Fruit fly (Drosophila melanogaster) whole organism, embryonic: Measurements from ENCODE around the gene her.

Experiments
- Aef1 ChIP-seq: fragments of 200-800 bp; sonication (Bioruptor generic); IDR thresholded peaks from 3 replicates; pipeline ENCODE4 v1.3.6; 2022; ENCODE audit warnings: missing biosample characterization, missing genetic modification characterization
- B-H1 ChIP-seq: fragments of 200-800 bp; sonication (Bioruptor generic); IDR thresholded peaks from 3 replicates; pipeline ENCODE4 v1.3.6; 2022; ENCODE audit warnings: missing biosample characterization, missing genetic modification characterization
- Bdp1 ChIP-seq: fragments of 200-800 bp; sonication (Bioruptor generic); optimal IDR thresholded peaks from 3 replicates; lab custom pipeline; 2016; ENCODE audit warnings: missing biosample characterization, missing genetic modification characterization
- CG10267 ChIP-seq: fragments of 200-800 bp; sonication (Bioruptor generic); optimal IDR thresholded peaks from 2 replicates; lab custom pipeline; 2018; ENCODE audit warnings: missing biosample characterization, mild to moderate bottlenecking, missing genetic modification characterization, moderate library complexity
- CG11093 ChIP-seq: fragments of 200-800 bp; sonication (Bioruptor generic); IDR thresholded peaks from 3 replicates; pipeline ENCODE4 v1.3.6; 2022; ENCODE audit warnings: missing biosample characterization, missing genetic modification characterization
- CG11247 ChIP-seq: fragments of 200-800 bp; sonication (Bioruptor generic); IDR thresholded peaks from 2 replicates; pipeline ENCODE4 v1.3.6; 2022; ENCODE audit warnings: missing biosample characterization, missing genetic modification characterization
- CG12391 ChIP-seq: fragments of 200-800 bp; sonication (Bioruptor generic); optimal IDR thresholded peaks from 3 replicates; lab custom pipeline; 2018; ENCODE audit warnings: missing biosample characterization, mild to moderate bottlenecking, missing genetic modification characterization, moderate library complexity
- CG12659 ChIP-seq: fragments of 200-800 bp; sonication (Bioruptor generic); optimal IDR thresholded peaks from 3 replicates; lab custom pipeline; 2017; ENCODE audit warnings: mild to moderate bottlenecking, missing biosample characterization, missing genetic modification reagents, missing genetic modification characterization
- CG14050 ChIP-seq: fragments of 200-800 bp; sonication (Bioruptor generic); IDR thresholded peaks from 3 replicates; pipeline ENCODE4 v1.3.6; 2022; ENCODE audit warnings: missing biosample characterization, missing genetic modification characterization
- CG14441 ChIP-seq: fragments of 200-800 bp; sonication (Bioruptor generic); IDR thresholded peaks from 2 replicates; pipeline ENCODE4 v1.3.6; 2022; ENCODE audit warnings: missing biosample characterization, missing genetic modification characterization
- CG2712 ChIP-seq: fragments of 200-800 bp; optimal IDR thresholded peaks from 3 replicates; lab custom pipeline; 2019; ENCODE audit warnings: missing biosample characterization, mild to moderate bottlenecking, missing genetic modification characterization, moderate library complexity
- CG2875 ChIP-seq: fragments of 200-800 bp; sonication (Bioruptor generic); optimal IDR thresholded peaks from 2 replicates; lab custom pipeline; 2017; ENCODE audit warnings: missing biosample characterization, mild to moderate bottlenecking, missing genetic modification characterization, missing genetic modification reagents
- CG2889 ChIP-seq: fragments of 200-800 bp; sonication (Bioruptor generic); IDR thresholded peaks from 3 replicates; pipeline ENCODE4 v1.3.6; 2022; ENCODE audit warnings: missing biosample characterization, missing genetic modification characterization
- CG3726 ChIP-seq: fragments of 200-800 bp; sonication (Bioruptor generic); IDR thresholded peaks from 3 replicates; pipeline ENCODE4, ENCODE4 v1.3.6; 2022; ENCODE audit warnings: missing biosample characterization, missing genetic modification characterization
- CG3847 ChIP-seq: fragments of 200-800 bp; sonication (Bioruptor generic); IDR thresholded peaks from 2 replicates; pipeline ENCODE4 v1.3.6; 2022; ENCODE audit warnings: missing biosample characterization, missing genetic modification characterization
- CG3995 ChIP-seq: fragments of 200-800 bp; sonication (Bioruptor generic); optimal IDR thresholded peaks from 3 replicates; lab custom pipeline; 2016; ENCODE audit warnings: missing biosample characterization, missing genetic modification characterization
- CG4820 ChIP-seq: fragments of 200-800 bp; sonication (Bioruptor generic); optimal IDR thresholded peaks from 3 replicates; lab custom pipeline; 2016; ENCODE audit warnings: missing biosample characterization, missing genetic modification characterization
- CG7928 ChIP-seq: fragments of 200-800 bp; sonication (Bioruptor generic); optimal IDR thresholded peaks from 2 replicates; lab custom pipeline; 2017; ENCODE audit warnings: missing biosample characterization, mild to moderate bottlenecking, missing genetic modification characterization
- CG8478 ChIP-seq: fragments of >200 bp; optimal IDR thresholded peaks from 2 replicates; lab custom pipeline; 2018
- CG9215 ChIP-seq: fragments of 200-800 bp; sonication (Bioruptor generic); IDR thresholded peaks from 2 replicates; pipeline ENCODE4 v1.3.6; 2022; ENCODE audit warnings: missing biosample characterization, missing genetic modification characterization
- Dek ChIP-seq: fragments of 200-800 bp; sonication (Bioruptor generic); optimal IDR thresholded peaks from 3 replicates; lab custom pipeline; 2019; ENCODE audit warnings: missing biosample characterization, mild to moderate bottlenecking, missing genetic modification characterization, moderate library complexity
- Eip74EF ChIP-seq, 2 experiments: fragments of 200-800 bp in 1 of 2; fragments of >200 bp in 1 of 2; sonication (Bioruptor generic) in 1 of 2; optimal IDR thresholded peaks; 2 replicates each; lab custom pipeline; 2017 to 2019; ENCODE audit warnings: missing biosample characterization in 2 of 2, missing genetic modification characterization in 2 of 2, mild to moderate bottlenecking in 1 of 2, moderate library complexity in 1 of 2
- HLH54F ChIP-seq: fragments of 200-800 bp; sonication (Bioruptor generic); optimal IDR thresholded peaks from 3 replicates; lab custom pipeline; 2016; ENCODE audit warnings: missing biosample characterization, missing genetic modification characterization
- Hey ChIP-seq: fragments of 200-800 bp; sonication (Bioruptor generic); optimal IDR thresholded peaks from 3 replicates; lab custom pipeline; 2018; ENCODE audit warnings: missing biosample characterization, mild to moderate bottlenecking, missing genetic modification characterization
- HmgZ ChIP-seq: fragments of 200-800 bp; sonication (Bioruptor generic); optimal IDR thresholded peaks from 2 replicates; lab custom pipeline; 2018; ENCODE audit warnings: missing biosample characterization, mild to moderate bottlenecking, missing genetic modification characterization
- Hr3 ChIP-seq: fragments of 200-800 bp; sonication (Bioruptor generic); optimal IDR thresholded peaks from 3 replicates; lab custom pipeline; 2016; ENCODE audit warnings: missing biosample characterization, missing genetic modification characterization
- Mes4 ChIP-seq: fragments of 200-800 bp; sonication (Bioruptor generic); optimal IDR thresholded peaks from 2 replicates; lab custom pipeline; 2016; ENCODE audit warnings: missing biosample characterization, missing genetic modification characterization
- Opbp ChIP-seq: fragments of 200-800 bp; sonication (Bioruptor generic); IDR thresholded peaks from 3 replicates; pipeline ENCODE4 v1.3.6; 2022; ENCODE audit warnings: missing biosample characterization, missing genetic modification characterization; ENCODE audit not compliant: partially characterized antibody
- Rx ChIP-seq: fragments of 200-800 bp; sonication (Bioruptor generic); IDR thresholded peaks from 2 replicates; pipeline ENCODE4 v1.3.6; 2022; ENCODE audit warnings: missing biosample characterization, missing genetic modification characterization
- al ChIP-seq: fragments of 200-800 bp; sonication (Bioruptor generic); IDR thresholded peaks from 2 replicates; pipeline ENCODE4 v1.3.6; 2022; ENCODE audit warnings: missing biosample characterization, missing genetic modification characterization
- crp ChIP-seq, 2 experiments: fragments of 200-800 bp; sonication (Bioruptor generic); optimal IDR thresholded peaks; 2 replicates in 1 of 2; 3 replicates in 1 of 2; lab custom pipeline; 2017; ENCODE audit warnings: missing biosample characterization in 2 of 2, missing genetic modification characterization in 2 of 2, mild to moderate bottlenecking in 1 of 2, moderate library complexity in 1 of 2
- dpn ChIP-seq, 2 experiments: fragments of 200-800 bp; sonication (Bioruptor generic); optimal IDR thresholded peaks; 3 replicates each; lab custom pipeline; 2016; ENCODE audit warnings: missing biosample characterization in 2 of 2, missing genetic modification characterization in 2 of 2
- dysf ChIP-seq: fragments of 200-800 bp; sonication (Bioruptor generic); IDR thresholded peaks from 3 replicates; pipeline ENCODE4 v1.3.6; 2022; ENCODE audit warnings: missing biosample characterization, missing genetic modification characterization
- ewg ChIP-seq: fragments of 200-800 bp; sonication (Bioruptor generic); optimal IDR thresholded peaks from 3 replicates; lab custom pipeline; 2017; ENCODE audit warnings: mild to moderate bottlenecking, missing biosample characterization, missing genetic modification reagents, missing genetic modification characterization
- gfzf ChIP-seq: fragments of 200-800 bp; sonication (Bioruptor generic); optimal IDR thresholded peaks from 2 replicates; lab custom pipeline; 2016; ENCODE audit warnings: missing biosample characterization, mild to moderate bottlenecking, missing genetic modification characterization, moderate library complexity
- ham ChIP-seq: fragments of 200-800 bp; sonication (Bioruptor generic); IDR thresholded peaks from 2 replicates; pipeline ENCODE4 v1.3.6; 2022; ENCODE audit warnings: missing biosample characterization, missing genetic modification characterization
- lilli ChIP-seq: fragments of 200-800 bp; sonication (Bioruptor generic); optimal IDR thresholded peaks from 3 replicates; lab custom pipeline; 2016; ENCODE audit warnings: missing biosample characterization, missing genetic modification characterization
- mam ChIP-seq: fragments of 200-800 bp; sonication (Bioruptor generic); optimal IDR thresholded peaks from 3 replicates; lab custom pipeline; 2016; ENCODE audit warnings: missing biosample characterization, missing genetic modification characterization
- nmo ChIP-seq: fragments of 200-800 bp; sonication (Bioruptor generic); optimal IDR thresholded peaks from 2 replicates; lab custom pipeline; 2018; ENCODE audit warnings: missing biosample characterization, mild to moderate bottlenecking, missing genetic modification characterization, moderate library complexity
- nom ChIP-seq: fragments of 200-800 bp; sonication (Bioruptor generic); optimal IDR thresholded peaks from 2 replicates; lab custom pipeline; 2017; ENCODE audit warnings: missing biosample characterization, missing genetic modification characterization, mild to moderate bottlenecking, moderate library complexity, missing genetic modification reagents
- peb ChIP-seq: fragments of 200-800 bp; sonication (Bioruptor generic); IDR thresholded peaks from 2 replicates; pipeline ENCODE4 v1.3.6; 2022; ENCODE audit warnings: missing biosample characterization, missing genetic modification characterization
- ranshi ChIP-seq: fragments of 200-800 bp; sonication (Bioruptor generic); IDR thresholded peaks from 2 replicates; pipeline ENCODE4 v1.3.6; 2022; ENCODE audit warnings: missing biosample characterization, missing genetic modification characterization
- sisA ChIP-seq: fragments of 200-800 bp; sonication (Bioruptor generic); IDR thresholded peaks from 2 replicates; pipeline ENCODE4 v1.3.6; 2022; ENCODE audit warnings: missing biosample characterization, missing genetic modification characterization
- so ChIP-seq: fragments of 200-800 bp; sonication (Bioruptor generic); IDR thresholded peaks from 3 replicates; pipeline ENCODE4 v1.3.6; 2022; ENCODE audit warnings: missing biosample characterization, missing genetic modification characterization
- stwl ChIP-seq: fragments of 200-800 bp; sonication (Bioruptor generic); optimal IDR thresholded peaks from 3 replicates; lab custom pipeline; 2018; ENCODE audit warnings: missing biosample characterization, mild to moderate bottlenecking, missing genetic modification characterization, moderate library complexity
- tgo ChIP-seq: fragments of 200-800 bp; sonication (Bioruptor generic); IDR thresholded peaks from 3 replicates; pipeline ENCODE4 v1.3.6; 2022; ENCODE audit warnings: missing biosample characterization, missing genetic modification characterization
- tna ChIP-seq: fragments of 200-800 bp; sonication (Bioruptor generic); IDR thresholded peaks from 2 replicates; pipeline ENCODE4 v1.3.6; 2022; ENCODE audit warnings: missing biosample characterization, missing genetic modification characterization; ENCODE audit not compliant: partially characterized antibody
- toy ChIP-seq: fragments of 200-800 bp; sonication (Bioruptor generic); IDR thresholded peaks from 2 replicates; pipeline ENCODE4 v1.3.6; 2022; ENCODE audit warnings: missing biosample characterization, missing genetic modification characterization
- tx ChIP-seq: fragments of 200-800 bp; sonication (Bioruptor generic); optimal IDR thresholded peaks from 2 replicates; lab custom pipeline; 2016; ENCODE audit warnings: missing biosample characterization, missing genetic modification characterization
- vfl ChIP-seq: fragments of 200-800 bp; sonication (Bioruptor generic); optimal IDR thresholded peaks from 2 replicates; lab custom pipeline; 2016; ENCODE audit warnings: missing biosample characterization, missing genetic modification characterization
- wek ChIP-seq: fragments of 200-800 bp; sonication (Bioruptor generic); optimal IDR thresholded peaks from 3 replicates; lab custom pipeline; 2018; ENCODE audit warnings: missing biosample characterization, mild to moderate bottlenecking, missing genetic modification characterization, moderate library complexity

Gene her

DNA sequence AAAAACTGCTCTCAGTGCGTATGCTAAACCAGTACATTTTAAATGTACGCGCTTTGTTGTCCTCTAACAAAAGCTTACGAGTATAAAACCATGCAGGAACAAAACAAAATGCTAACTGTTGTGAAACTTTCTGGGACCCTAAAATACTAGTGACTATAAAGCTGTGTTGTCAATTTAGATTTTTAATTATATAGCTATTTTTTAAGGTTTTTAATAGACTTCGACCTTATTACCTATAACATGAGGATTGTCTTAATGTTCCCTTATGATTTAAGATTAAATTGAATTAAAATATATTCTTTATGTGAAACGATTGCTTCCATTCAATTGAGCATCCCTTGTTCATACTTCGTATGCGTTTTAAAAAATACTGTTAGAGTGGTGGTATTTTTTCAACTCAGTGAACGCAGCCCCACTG is 20.3 kb upstream of the her start:
- peak; percentile 79 for TF ChIP-seq Hr3 (GFP tag; lab: Kevin White, UChicago)
- peak; percentile 80; the same call in 1 of the 2 replicates for TF ChIP-seq ranshi (GFP tag; lab: Robert Waterston, UW)
- peak; percentile 46 for TF ChIP-seq ewg (GFP tag; lab: Kevin White, UChicago)
- TF ChIP-seq Aef1 (GFP tag; lab: Robert Waterston, UW): peak; percentile 83
- TF ChIP-seq Dek (tag; lab: Kevin White, UChicago): peak; percentile 66
- no peak for TF ChIP-seq CG8478
- TF ChIP-seq Eip74EF (GFP tag; optimal IDR thresholded peaks at IDR 0.05; lab: Kevin White, UChicago): no peak
- TF ChIP-seq CG11093: peak; percentile 56; the same call in 2 of the 3 replicates
- peak; percentile 54 for TF ChIP-seq mam (GFP tag; lab: Kevin White, UChicago)
- TF ChIP-seq CG14441 (GFP tag; lab: Robert Waterston, UW): peak; percentile 72
- peak; percentile 73 for TF ChIP-seq lilli (GFP tag; lab: Kevin White, UChicago)
- peak; percentile 62 for TF ChIP-seq CG11247
- TF ChIP-seq ham (GFP tag; lab: Robert Waterston, UW): peak; percentile 56; the same call in 1 of the 2 replicates
- TF ChIP-seq CG2889 (GFP tag; lab: Robert Waterston, UW): 0 out of 3 replicates have a peak, but pooled peaks have one; percentile 57
- peak; percentile 30 for TF ChIP-seq CG7928
- peak in 1 of 2 experiments; percentile 16 for TF ChIP-seq crp (GFP tag; optimal IDR thresholded peaks at IDR 0.05; lab: Kevin White, UChicago)
- TF ChIP-seq CG3726: peak; percentile 58; the same call in 1 of the 3 replicates
- TF ChIP-seq CG2712 (tag; lab: Kevin White, UChicago): peak; percentile 82
- peak; percentile 83 for TF ChIP-seq dysf (GFP tag; lab: Robert Waterston, UW)
- peak; percentile 64; the same call in 1 of the 2 replicates for TF ChIP-seq CG9215
- TF ChIP-seq nmo: peak; percentile 86
- peak; percentile 58; the same call in 1 of the 2 replicates for TF ChIP-seq peb (GFP tag; lab: Robert Waterston, UW)
- peak; percentile 74 for TF ChIP-seq al (GFP tag; lab: Robert Waterston, UW)
- no peak for TF ChIP-seq Hey
- peak; percentile 56 for TF ChIP-seq CG14050
- TF ChIP-seq CG3995: peak; percentile 46
- TF ChIP-seq vfl (GFP tag; lab: Kevin White, UChicago): peak; percentile 0
- no peak for TF ChIP-seq wek (GFP tag; lab: Kevin White, UChicago)
- TF ChIP-seq Bdp1 (GFP tag; lab: Kevin White, UChicago): peak; percentile 2
- TF ChIP-seq tna (GFP tag; lab: Robert Waterston, UW): no peak
- peak; percentile 49 for TF ChIP-seq HmgZ (tag; lab: Kevin White, UChicago)
- TF ChIP-seq Opbp (GFP tag; lab: Robert Waterston, UW): no peak
- TF ChIP-seq Mes4: no peak
- peak; percentile 58 for TF ChIP-seq CG3847
- peak; percentile 76 for TF ChIP-seq gfzf (GFP tag; lab: Kevin White, UChicago)
- TF ChIP-seq tx: peak; percentile 4
- TF ChIP-seq CG12391 (tag; lab: Kevin White, UChicago): peak; percentile 87
- peak; percentile 32 to 55 for TF ChIP-seq dpn (GFP tag; optimal IDR thresholded peaks at IDR 0.05; lab: Kevin White, UChicago)
- no peak for TF ChIP-seq toy (GFP tag; lab: Robert Waterston, UW)
- peak; percentile 76 for TF ChIP-seq CG10267 (tag; lab: Kevin White, UChicago)
- TF ChIP-seq sisA (GFP tag; lab: Robert Waterston, UW): peak; percentile 81
- TF ChIP-seq HLH54F (GFP tag; lab: Kevin White, UChicago): peak; percentile 45
- TF ChIP-seq CG12659 (GFP tag; lab: Kevin White, UChicago): peak; percentile 66
- TF ChIP-seq stwl: peak; percentile 82
- TF ChIP-seq Rx: peak; percentile 54; the same call in 1 of the 2 replicates
- TF ChIP-seq tgo (GFP tag; lab: Robert Waterston, UW): peak; percentile 87
- TF ChIP-seq CG4820 (GFP tag; lab: Kevin White, UChicago): peak; percentile 30
- no peak for TF ChIP-seq nom (GFP tag; lab: Kevin White, UChicago)
- TF ChIP-seq CG2875: no peak
- TF ChIP-seq so: 0 out of 3 replicates have a peak, but pooled peaks have one; percentile 14
- peak; percentile 63 for TF ChIP-seq B-H1
